Worm (Caenorhabditis elegans) whole organism, L4 larva: ENCODE results near the gene T13G4.1.

ENCODE experiments used
- F44E2.7 ChIP-seq: fragments of 200-800 bp; sonication (Bioruptor generic); IDR thresholded peaks from 2 replicates; pipeline ENCODE4 v2.1.2; 2022; ENCODE audit warnings: missing genetic modification characterization, missing compliant biosample characterization
- R02D3.7 ChIP-seq: fragments of 150-350 bp; sonication (generic microtip); optimal IDR thresholded peaks from 3 replicates; lab custom pipeline; 2014; ENCODE audit warnings: missing biosample characterization, missing genetic modification characterization
- T26A8.4 ChIP-seq: fragments of 200-800 bp; sonication (Bioruptor generic); IDR thresholded peaks from 2 replicates; pipeline ENCODE4 v1.3.6; 2022; ENCODE audit warnings: missing genetic modification characterization, missing compliant biosample characterization
- Y5F2A.4 ChIP-seq: fragments of 200-800 bp; sonication (Bioruptor generic); optimal IDR thresholded peaks from 2 replicates; lab custom pipeline; 2018; ENCODE audit warnings: mild to moderate bottlenecking, missing genetic modification characterization, missing compliant biosample characterization
- Y75B8A.6 ChIP-seq: fragments of 200-800 bp; sonication (Bioruptor generic); IDR thresholded peaks from 2 replicates; pipeline ENCODE4 v1.3.6; 2022; ENCODE audit warnings: missing genetic modification reagents, missing genetic modification characterization, missing compliant biosample characterization
- aha-1 ChIP-seq: fragments of 150-350 bp; peaks from one replicate; lab custom pipeline; 2014; ENCODE audit warnings: missing biosample characterization, missing genetic modification characterization
- ama-1 ChIP-seq: fragments of 150-350 bp; optimal IDR thresholded peaks from 2 replicates; lab custom pipeline; 2014; ENCODE audit warnings: inconsistent platforms, mixed read lengths
- ceh-28 ChIP-seq: fragments of 150-350 bp; optimal IDR thresholded peaks from 2 replicates; lab custom pipeline; 2014; ENCODE audit warnings: missing biosample characterization, missing genetic modification reagents, missing genetic modification characterization
- ces-1 ChIP-seq: fragments of 150-350 bp; sonication (generic microtip); optimal IDR thresholded peaks from 4 replicates; lab custom pipeline; 2014; ENCODE audit warnings: missing biosample characterization, missing genetic modification reagents, missing genetic modification characterization
- cey-2 ChIP-seq: sonication (generic microtip); optimal IDR thresholded peaks from 3 replicates; lab custom pipeline; 2017; ENCODE audit warnings: missing genetic modification characterization, mild to moderate bottlenecking, missing compliant biosample characterization, antibody characterized with exemption, borderline replicate concordance; ENCODE audit not compliant: insufficient read depth
- ctbp-1 ChIP-seq: fragments of 200-800 bp; sonication (Bioruptor generic); IDR thresholded peaks from 2 replicates; pipeline ENCODE4 v1.3.6; 2022; ENCODE audit warnings: missing genetic modification reagents, missing genetic modification characterization, missing compliant biosample characterization
- egl-43 ChIP-seq: fragments of 200-800 bp; sonication (Bioruptor generic); IDR thresholded peaks from 2 replicates; pipeline ENCODE4 v1.3.6; 2022; ENCODE audit warnings: missing genetic modification reagents, missing genetic modification characterization, missing compliant biosample characterization
- fkh-10 ChIP-seq: fragments of 150-350 bp; optimal IDR thresholded peaks from 2 replicates; lab custom pipeline; 2014; ENCODE audit warnings: missing biosample characterization, missing genetic modification reagents, missing genetic modification characterization
- fos-1 ChIP-seq: fragments of 150-350 bp; optimal IDR thresholded peaks from 2 replicates; lab custom pipeline; 2014; ENCODE audit warnings: missing biosample characterization, missing genetic modification characterization
- hlh-11 ChIP-seq: fragments of 200-800 bp; sonication (Bioruptor generic); optimal IDR thresholded peaks from 2 replicates; lab custom pipeline; 2018; ENCODE audit warnings: mild to moderate bottlenecking, missing genetic modification characterization, missing compliant biosample characterization
- hlh-30 ChIP-seq: sonication (generic microtip); optimal IDR thresholded peaks from 2 replicates; lab custom pipeline; 2017; ENCODE audit warnings: antibody characterized with exemption, mild to moderate bottlenecking, missing genetic modification characterization, missing compliant biosample characterization; ENCODE audit not compliant: insufficient read depth
- hmg-1.1 ChIP-seq: fragments of 200-800 bp; sonication (Bioruptor generic); IDR thresholded peaks from 2 replicates; pipeline ENCODE4 v1.3.6; 2022; ENCODE audit warnings: missing genetic modification reagents, missing genetic modification characterization, missing compliant biosample characterization
- lin-15B ChIP-seq: fragments of 150-350 bp; sonication (generic microtip); optimal IDR thresholded peaks from 3 replicates; lab custom pipeline; 2014; ENCODE audit warnings: missing biosample characterization, missing genetic modification characterization
- mdt-29 ChIP-seq: fragments of 200-800 bp; sonication (Bioruptor generic); IDR thresholded peaks from 2 replicates; pipeline ENCODE4 v1.3.6; 2022; ENCODE audit warnings: missing genetic modification reagents, missing genetic modification characterization, missing compliant biosample characterization
- mes-2 ChIP-seq: sonication (generic microtip); optimal IDR thresholded peaks from 2 replicates; lab custom pipeline; 2016; ENCODE audit warnings: missing genotype, mild to moderate bottlenecking, missing genetic modification characterization, missing compliant biosample characterization; ENCODE audit not compliant: poor library complexity, severe bottlenecking
- nhr-111 ChIP-seq: fragments of 200-800 bp; sonication (Bioruptor generic); optimal IDR thresholded peaks from 2 replicates; lab custom pipeline; 2018; ENCODE audit warnings: mild to moderate bottlenecking, missing genetic modification characterization, missing compliant biosample characterization
- nhr-25 ChIP-seq: sonication (generic microtip); optimal IDR thresholded peaks from 2 replicates; lab custom pipeline; 2017; ENCODE audit warnings: missing genetic modification characterization, mild to moderate bottlenecking, missing compliant biosample characterization, antibody characterized with exemption, moderate library complexity, borderline replicate concordance; ENCODE audit not compliant: insufficient read depth
- nhr-28 ChIP-seq: fragments of 150-350 bp; optimal IDR thresholded peaks from 2 replicates; lab custom pipeline; 2014; ENCODE audit warnings: missing biosample characterization, missing genetic modification characterization
- nhr-41 ChIP-seq: fragments of 200-800 bp; sonication (Bioruptor generic); IDR thresholded peaks from 2 replicates; pipeline ENCODE4 v1.3.6; 2022; ENCODE audit warnings: missing genetic modification reagents, missing genetic modification characterization, missing compliant biosample characterization
- nhr-6 ChIP-seq: fragments of 150-350 bp; optimal IDR thresholded peaks from 2 replicates; lab custom pipeline; 2014; ENCODE audit warnings: missing biosample characterization, missing genetic modification characterization
- nhr-76 ChIP-seq: fragments of 150-350 bp; optimal IDR thresholded peaks from 2 replicates; lab custom pipeline; 2014; ENCODE audit warnings: missing biosample characterization, missing genetic modification characterization
- nhr-77 ChIP-seq: fragments of 150-350 bp; optimal IDR thresholded peaks from 2 replicates; lab custom pipeline; 2014; ENCODE audit warnings: missing biosample characterization, missing genetic modification characterization
- php-3 ChIP-seq: fragments of 200-800 bp; sonication (Bioruptor generic); IDR thresholded peaks from 2 replicates; pipeline ENCODE4 v1.3.6; 2022; ENCODE audit warnings: missing genetic modification reagents, missing genetic modification characterization, missing compliant biosample characterization
- pqm-1 ChIP-seq: sonication (generic microtip); optimal IDR thresholded peaks from 2 replicates; lab custom pipeline; 2017; ENCODE audit warnings: missing biosample characterization, missing genetic modification characterization
- saeg-2 ChIP-seq: fragments of 200-800 bp; sonication (Bioruptor generic); IDR thresholded peaks from 2 replicates; pipeline ENCODE4 v1.3.6; 2022; ENCODE audit warnings: missing genetic modification reagents, missing genetic modification characterization, missing compliant biosample characterization
- snpc-1.2 ChIP-seq: fragments of 200-800 bp; sonication (Bioruptor generic); IDR thresholded peaks from 2 replicates; pipeline ENCODE4 v1.3.6; 2022; ENCODE audit warnings: missing genetic modification reagents, missing genetic modification characterization, missing compliant biosample characterization
- tag-97 ChIP-seq: fragments of 200-800 bp; sonication (Bioruptor generic); IDR thresholded peaks from 2 replicates; pipeline ENCODE4 v1.3.6; 2022; ENCODE audit warnings: missing genetic modification characterization, missing compliant biosample characterization
- unc-62 ChIP-seq, 3 experiments: fragments of 150-350 bp in 1 of 3; sonication (generic microtip); optimal IDR thresholded peaks in 2 of 3; peaks in 1 of 3; 1 replicate in 1 of 3; 2 replicates in 2 of 3; lab custom pipeline; 2014 to 2017; ENCODE audit warnings: missing biosample characterization in 3 of 3, missing genetic modification characterization in 3 of 3, missing genetic modification reagents in 3 of 3, missing genotype in 1 of 3
- vab-7 ChIP-seq: fragments of 200-800 bp; sonication (Bioruptor generic); IDR thresholded peaks from 2 replicates; pipeline ENCODE4 v1.3.6; 2022; ENCODE audit warnings: missing genetic modification reagents, missing genetic modification characterization, missing compliant biosample characterization
- zip-2 ChIP-seq: fragments of 150-350 bp; optimal IDR thresholded peaks from 2 replicates; lab custom pipeline; 2014; ENCODE audit warnings: missing biosample characterization, missing genetic modification characterization

Gene T13G4.1

DNA sequence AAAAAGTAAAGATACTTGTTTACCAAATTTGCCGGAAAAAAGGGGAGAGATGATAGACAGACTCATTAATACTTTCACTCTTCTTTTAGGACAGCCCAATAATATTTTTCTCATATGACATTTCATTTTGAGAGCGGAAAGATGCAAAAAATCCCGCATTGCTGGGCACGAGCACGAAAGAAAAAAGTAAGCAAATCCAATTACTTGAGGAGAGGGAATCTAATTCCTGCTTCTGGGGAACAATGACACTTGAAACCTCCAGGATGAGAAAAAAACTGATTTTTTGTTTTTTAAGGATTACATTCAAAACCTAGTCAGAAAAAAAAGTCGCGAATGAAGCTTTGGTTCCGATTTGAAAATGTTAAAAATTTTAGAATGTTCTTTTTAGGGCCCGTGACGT, 23.9 kb downstream of the T13G4.1 start:
- TF ChIP-seq R02D3.7 (tag; lab: Kevin White, UChicago) (no peak), ctbp-1 (GFP tag; lab: Robert Waterston, UW) (0 out of 2 replicates have a peak, but pooled peaks have one; percentile 23), snpc-1.2 (GFP tag; lab: Robert Waterston, UW) (no peak), fkh-10 (GFP tag; lab: Kevin White, UChicago) (peak; percentile 87), mdt-29 (GFP tag; lab: Robert Waterston, UW) (no peak), nhr-77 (tag; lab: Kevin White, UChicago) (no peak), ces-1 (GFP tag; lab: Kevin White, UChicago) (peak; percentile 44), F44E2.7 (no peak), hlh-30 (tag; lab: Kevin White, UChicago) (no peak)

DNA sequence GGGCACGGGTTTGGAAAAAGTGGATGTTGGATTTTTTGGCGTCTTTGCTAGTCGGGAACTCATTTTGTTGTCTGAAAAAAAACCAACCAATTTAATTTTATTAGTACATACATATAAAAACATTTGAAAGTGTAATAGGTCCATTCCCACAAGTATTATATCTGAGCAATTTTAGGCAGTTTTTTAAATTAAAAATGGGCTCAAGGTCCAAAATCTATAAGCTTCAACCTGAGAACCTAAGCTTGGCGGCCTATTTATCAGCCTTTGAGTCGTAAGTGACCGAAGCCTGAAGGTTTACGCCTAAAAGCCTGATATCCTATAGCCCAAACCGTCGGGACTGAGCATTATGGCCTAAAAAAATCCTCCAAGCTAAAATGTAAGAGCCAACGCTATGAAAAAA, 25.5 kb downstream of the T13G4.1 start:
- TF ChIP-seq nhr-41 (no peak), unc-62 (GFP tag; optimal IDR thresholded peaks at IDR 0.05 in 1 of 2; lab: Kevin White, UChicago) (no peak), unc-62 (tag; optimal IDR thresholded peaks at IDR 0.05; lab: Kevin White, UChicago) (no peak), hlh-30 (tag; lab: Kevin White, UChicago) (no peak), hlh-11 (tag; lab: Kevin White, UChicago) (no peak), nhr-28 (tag; lab: Kevin White, UChicago) (no peak), aha-1 (tag; lab: Kevin White, UChicago) (peak; percentile 92)

DNA sequence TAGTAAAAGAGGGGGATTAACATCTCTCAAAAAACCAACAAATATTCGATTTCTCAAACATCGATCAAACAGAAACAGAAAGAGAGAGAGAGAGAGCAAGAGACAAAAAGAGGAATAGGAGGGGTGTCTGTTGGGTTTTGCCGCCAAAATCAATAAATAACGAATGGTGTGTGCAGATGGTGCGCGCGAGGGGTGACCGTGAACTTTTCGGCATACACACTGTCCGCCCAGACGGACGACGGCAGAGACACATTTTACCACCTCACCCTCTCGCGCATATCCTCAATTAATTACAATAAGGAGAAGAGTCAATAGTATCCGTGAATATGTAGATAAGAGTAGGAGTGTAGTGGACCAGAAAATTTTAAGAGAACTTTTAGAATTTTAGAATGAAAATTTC, 29.4 kb downstream of the T13G4.1 start:
- TF ChIP-seq lin-15B (tag; lab: Kevin White, UChicago) (no peak), unc-62 (GFP tag; optimal IDR thresholded peaks at IDR 0.05 in 1 of 2; lab: Kevin White, UChicago) (peak in 1 of 2 experiments; percentile 76), unc-62 (tag; optimal IDR thresholded peaks at IDR 0.05; lab: Kevin White, UChicago) (no peak), pqm-1 (tag; lab: Kevin White, UChicago) (no peak), saeg-2 (GFP tag; lab: Robert Waterston, UW) (no peak), nhr-25 (tag; lab: Kevin White, UChicago) (no peak), Y5F2A.4 (GFP tag; lab: Kevin White, UChicago) (no peak), ctbp-1 (GFP tag; lab: Robert Waterston, UW) (no peak), nhr-6 (tag; lab: Kevin White, UChicago) (peak; percentile 29), vab-7 (GFP tag; lab: Robert Waterston, UW) (no peak), egl-43 (GFP tag; lab: Robert Waterston, UW) (no peak), ama-1 (no peak), mdt-29 (GFP tag; lab: Robert Waterston, UW) (no peak), hmg-1.1 (no peak), nhr-41 (no peak), Y75B8A.6 (GFP tag; lab: Robert Waterston, UW) (no peak), php-3 (GFP tag; lab: Robert Waterston, UW) (no peak), cey-2 (tag; lab: Kevin White, UChicago) (no peak), nhr-111 (no peak), mes-2 (tag; lab: Kevin White, UChicago) (peak; percentile 5), tag-97 (no peak), fos-1 (tag; lab: Kevin White, UChicago) (no peak), T26A8.4 (GFP tag; lab: Robert Waterston, UW) (no peak), ceh-28 (tag; lab: Kevin White, UChicago) (no peak), nhr-76 (no peak), hlh-11 (tag; lab: Kevin White, UChicago) (no peak), snpc-1.2 (GFP tag; lab: Robert Waterston, UW) (no peak)

ce11 chrX:1223089-1223488, 30.1 kb downstream of the T13G4.1 start:
- TF ChIP-seq aha-1 (tag; lab: Kevin White, UChicago), result peak; percentile 75
- no peak for TF ChIP-seq zip-2 (tag; lab: Kevin White, UChicago)
